Fruit fly (Drosophila melanogaster): Measurements from ENCODE around the gene Cht11.
A peak's percentile ranks its signal among the peaks of the same experiment; 100 is the strongest.

The Cht11 gene

dm6 chrX:6803312-6803794 lies 46.0 kb downstream of the Cht11 start, which contains the start of the genes C3G and pod1 (continued):
- TF ChIP-seq Bteb2 (GFP tag; optimal IDR thresholded peaks at IDR 0.05), result no peak
- peak; percentile 30 for TF ChIP-seq CoRest (tag; optimal IDR thresholded peaks at IDR 0.05)
- no peak for TF ChIP-seq toy (GFP tag; IDR thresholded peaks at IDR 0.05)
- TF ChIP-seq Drgx (GFP tag; IDR thresholded peaks at IDR 0.05), result no peak
- TF ChIP-seq HLH4C (GFP tag; IDR thresholded peaks at IDR 0.05; ENCODE audit: partially characterized antibody), result peak; percentile 98
- TF ChIP-seq pita (GFP tag; optimal IDR thresholded peaks at IDR 0.05), result no peak
- no peak for TF ChIP-seq CG34376 (GFP tag; optimal IDR thresholded peaks at IDR 0.05)
- no peak for TF ChIP-seq CG8089 (GFP tag; optimal IDR thresholded peaks at IDR 0.05)
- TF ChIP-seq CG11247 (GFP tag; IDR thresholded peaks at IDR 0.05), result 0 out of 2 replicates have a peak, but pooled peaks have one; percentile 8
- TF ChIP-seq CG10267 (tag; optimal IDR thresholded peaks at IDR 0.05), result peak; percentile 66
- TF ChIP-seq Dll (GFP tag; IDR thresholded peaks at IDR 0.05; ENCODE audit: partially characterized antibody), result peak; percentile 94
- no peak for TF ChIP-seq B-H1 (GFP tag; IDR thresholded peaks at IDR 0.05)
- no peak for TF ChIP-seq sisA (GFP tag; IDR thresholded peaks at IDR 0.05)
- no peak for TF ChIP-seq ab (GFP tag; optimal IDR thresholded peaks at IDR 0.05)
- TF ChIP-seq trh (GFP tag; optimal IDR thresholded peaks at IDR 0.05), result no peak
- no peak for TF ChIP-seq gcm2 (GFP tag; optimal IDR thresholded peaks at IDR 0.05)
- TF ChIP-seq lab (GFP tag; optimal IDR thresholded peaks at IDR 0.05), result peak; percentile 37
- peak; percentile 16 for TF ChIP-seq Vsx1 (GFP tag; optimal IDR thresholded peaks at IDR 0.05)
- TF ChIP-seq CG10321 (GFP tag; IDR thresholded peaks at IDR 0.05), result no peak
- no peak for TF ChIP-seq CG4404 (GFP tag; IDR thresholded peaks at IDR 0.05)
- no peak for TF ChIP-seq CG10209 (GFP tag; optimal IDR thresholded peaks at IDR 0.05)
- no peak for TF ChIP-seq CG31388 (GFP tag; optimal IDR thresholded peaks at IDR 0.05)
- peak; percentile 99 for TF ChIP-seq CG6791 (GFP tag; IDR thresholded peaks at IDR 0.05; ENCODE audit: partially characterized antibody)
- peak; percentile 99 for TF ChIP-seq BEAF-32 (GFP tag; optimal IDR thresholded peaks at IDR 0.05)
- TF ChIP-seq CG11723 (GFP tag; optimal IDR thresholded peaks at IDR 0.05), result no peak
- TF ChIP-seq vnd (GFP tag; IDR thresholded peaks at IDR 0.05; ENCODE audit: partially characterized antibody), result peak; percentile 97
- TF ChIP-seq psq (GFP tag; optimal IDR thresholded peaks at IDR 0.05), result peak; percentile 8
- no peak for TF ChIP-seq tx (GFP tag; optimal IDR thresholded peaks at IDR 0.05)
- TF ChIP-seq Hr39 (optimal IDR thresholded peaks at IDR 0.05), result no peak
- no peak for TF ChIP-seq pan (optimal IDR thresholded peaks at IDR 0.05)
- no peak for TF ChIP-seq pan (GFP tag; optimal IDR thresholded peaks at IDR 0.05 in 1 of 2, IDR thresholded peaks at IDR 0.05 in 1 of 2)
- TF ChIP-seq CG1529 (GFP tag; optimal IDR thresholded peaks at IDR 0.05), result no peak
- peak; percentile 99 for TF ChIP-seq bbx (GFP tag; IDR thresholded peaks at IDR 0.05; ENCODE audit: partially characterized antibody)
- no peak for TF ChIP-seq tgo (GFP tag; IDR thresholded peaks at IDR 0.05)
- no peak for TF ChIP-seq CG16779 (GFP tag; IDR thresholded peaks at IDR 0.05)
- peak; percentile 76; the same call in 2 of the 3 replicates for TF ChIP-seq CG11456 (GFP tag; IDR thresholded peaks at IDR 0.05)
- TF ChIP-seq cg (GFP tag; optimal IDR thresholded peaks at IDR 0.05), result peak; percentile 93
- TF ChIP-seq CG12299 (tag; optimal IDR thresholded peaks at IDR 0.05), result peak; percentile 39
- TF ChIP-seq HmgD (GFP tag; optimal IDR thresholded peaks at IDR 0.05), result peak; percentile 84
- TF ChIP-seq Hmr (GFP tag; optimal IDR thresholded peaks at IDR 0.05), result peak; percentile 59
- no peak for TF ChIP-seq CG3281 (GFP tag; optimal IDR thresholded peaks at IDR 0.05)
- no peak for TF ChIP-seq CG6654 (GFP tag; optimal IDR thresholded peaks at IDR 0.05)
- no peak for TF ChIP-seq dati (GFP tag; IDR thresholded peaks at IDR 0.05)
- no peak for TF ChIP-seq Atf6 (GFP tag; IDR thresholded peaks at IDR 0.05)
- TF ChIP-seq C15 (GFP tag; IDR thresholded peaks at IDR 0.05), result no peak
- peak; percentile 65 for TF ChIP-seq Myb (GFP tag; optimal IDR thresholded peaks at IDR 0.05)
- no peak for TF ChIP-seq so (GFP tag; IDR thresholded peaks at IDR 0.05)
- no peak for TF ChIP-seq CG14965 (GFP tag; optimal IDR thresholded peaks at IDR 0.05; ENCODE audit: borderline replicate concordance)
- peak; percentile 85 for TF ChIP-seq Ets97D (GFP tag; optimal IDR thresholded peaks at IDR 0.05)
- TF ChIP-seq CG12659 (GFP tag; optimal IDR thresholded peaks at IDR 0.05), result peak; percentile 81
- TF ChIP-seq sna (GFP tag; IDR thresholded peaks at IDR 0.05; ENCODE audit: partially characterized antibody), result peak; percentile 90
